5 fruit fly cellular contexts compared by ENCODE assay signal in the genomic region with DNA sequence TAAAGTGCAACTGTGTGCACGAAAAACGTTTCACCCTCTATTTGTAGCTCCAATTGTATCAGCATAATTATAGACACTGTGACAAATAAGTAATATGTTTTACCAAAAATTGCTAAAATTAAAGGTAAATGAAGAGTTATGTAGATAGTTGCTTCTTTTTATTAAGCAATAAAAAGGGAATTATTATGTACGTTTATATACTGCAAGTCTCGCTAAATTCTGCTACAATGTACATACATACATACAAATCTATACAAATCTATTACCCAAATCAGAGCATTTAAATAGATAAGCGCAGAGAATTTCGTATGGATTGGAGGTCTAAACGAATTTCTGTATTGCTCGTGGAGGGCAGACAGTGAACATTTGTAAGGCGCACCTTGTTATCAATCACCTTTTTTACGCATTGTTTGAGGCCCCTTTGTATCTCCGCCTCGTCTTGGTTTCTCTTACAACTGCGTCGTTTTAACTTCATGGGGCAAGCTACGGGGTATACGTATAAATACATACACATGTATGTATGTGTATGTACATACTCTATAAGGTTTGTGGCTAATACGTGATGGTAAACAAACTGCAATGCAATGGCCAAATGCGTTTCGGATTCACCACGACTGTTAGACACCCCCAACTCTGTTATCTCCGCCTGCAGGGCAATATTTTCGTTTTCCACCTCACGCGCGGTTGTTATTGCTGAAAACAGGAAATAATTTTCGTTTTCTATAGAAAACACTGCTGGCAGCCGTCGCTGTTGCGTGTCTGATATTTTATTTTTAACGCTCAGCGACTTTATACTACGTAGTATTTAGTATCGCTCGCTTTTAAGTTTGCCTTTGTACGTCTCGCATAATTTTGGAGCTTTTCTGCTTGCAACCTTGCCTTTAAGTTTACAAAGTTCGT.
TF ChIP-seq lines count a peak whose summit lies in the region.

No protein-coding gene starts in this region.

- TF ChIP-seq CTCF in whole organism, embryonic (GFP tag; optimal IDR thresholded peaks at IDR 0.05; lab: Kevin White, UChicago): no peak

TF ChIP-seq in whole organism, adult, 20 proteins besides CTCF, POLR2A, EP300 and RAD21 (continues in another document):
- TF ChIP-seq cnc (optimal IDR thresholded peaks at IDR 0.05; lab: Kevin White, UChicago) (no peak), CG11617 (GFP tag; optimal IDR thresholded peaks at IDR 0.05; lab: Kevin White, UChicago) (no peak), Clk (GFP tag; optimal IDR thresholded peaks at IDR 0.05; lab: Kevin White, UChicago) (no peak), CG33017 (tag; optimal IDR thresholded peaks at IDR 0.05; lab: Kevin White, UChicago) (no peak), CG5204 (GFP tag; optimal IDR thresholded peaks at IDR 0.05; lab: Kevin White, UChicago) (no peak), ovo (GFP tag; optimal IDR thresholded peaks at IDR 0.05; lab: Kevin White, UChicago) (no peak), toe (GFP tag; optimal IDR thresholded peaks at IDR 0.05; lab: Kevin White, UChicago) (peak; percentile 8), tj (GFP tag; optimal IDR thresholded peaks at IDR 0.05; lab: Kevin White, UChicago) (peak; percentile 88), Crg-1 (GFP tag; optimal IDR thresholded peaks at IDR 0.05; lab: Kevin White, UChicago) (peak; percentile 23), cic (GFP tag; optimal IDR thresholded peaks at IDR 0.05; lab: Kevin White, UChicago) (peak; percentile 81), CG14711 (tag; optimal IDR thresholded peaks at IDR 0.05; lab: Kevin White, UChicago) (no peak), pad (GFP tag; optimal IDR thresholded peaks at IDR 0.05; lab: Kevin White, UChicago) (no peak), CG12768 (GFP tag; optimal IDR thresholded peaks at IDR 0.05; lab: Kevin White, UChicago) (peak; percentile 20), CG7101 (tag; optimal IDR thresholded peaks at IDR 0.05; lab: Kevin White, UChicago) (no peak), kay (GFP tag; lab: Kevin White, UChicago; ENCODE audit: borderline replicate concordance) (peak; percentile 21), Hr96 (GFP tag; optimal IDR thresholded peaks at IDR 0.05; lab: Kevin White, UChicago) (peak; percentile 1)

TF ChIP-seq in whole organism, embryonic, 481 proteins besides CTCF, POLR2A, EP300 and RAD21 (continues in another document):
- TF ChIP-seq CG11696 (GFP tag; IDR thresholded peaks at IDR 0.05; lab: Robert Waterston, UW): 0 out of 2 replicates have a peak, but pooled peaks have one; percentile 7
- TF ChIP-seq GATAe (GFP tag; conservative IDR thresholded peaks at IDR 0.05; lab: Robert Waterston, UW): no peak
- TF ChIP-seq CG10267 (tag; optimal IDR thresholded peaks at IDR 0.05; lab: Kevin White, UChicago): peak; percentile 69
- TF ChIP-seq CG4404 (GFP tag; IDR thresholded peaks at IDR 0.05; lab: Robert Waterston, UW): no peak
- TF ChIP-seq pzg (GFP tag; optimal IDR thresholded peaks at IDR 0.05; lab: Kevin White, UChicago): no peak
- no peak for TF ChIP-seq CG8765 (GFP tag; IDR thresholded peaks at IDR 0.05; lab: Robert Waterston, UW)
- peak; percentile 60 for TF ChIP-seq salm (tag; optimal IDR thresholded peaks at IDR 0.05; lab: Kevin White, UChicago)
- TF ChIP-seq Dbx (GFP tag; IDR thresholded peaks at IDR 0.05; lab: Robert Waterston, UW): peak; percentile 23; the same call in 1 of the 3 replicates
- TF ChIP-seq CG10543 (GFP tag; optimal IDR thresholded peaks at IDR 0.05; lab: Kevin White, UChicago): peak; percentile 56
- no peak for TF ChIP-seq CG3065 (GFP tag; optimal IDR thresholded peaks at IDR 0.05; lab: Kevin White, UChicago)
- peak; percentile 80 for TF ChIP-seq CG17361 (GFP tag; IDR thresholded peaks at IDR 0.05; lab: Robert Waterston, UW)
- TF ChIP-seq nerfin-2 (GFP tag; IDR thresholded peaks at IDR 0.05; lab: Robert Waterston, UW; ENCODE audit: partially characterized antibody): no peak
- no peak for TF ChIP-seq CrebB (tag; optimal IDR thresholded peaks at IDR 0.05; lab: Kevin White, UChicago)
- TF ChIP-seq ro (GFP tag; IDR thresholded peaks at IDR 0.05; lab: Robert Waterston, UW): no peak
- TF ChIP-seq CG12299 (tag; optimal IDR thresholded peaks at IDR 0.05; lab: Kevin White, UChicago): peak; percentile 13
- TF ChIP-seq ems (GFP tag; optimal IDR thresholded peaks at IDR 0.05; lab: Kevin White, UChicago): peak; percentile 22

TF ChIP-seq in whole organism, prepupa, 60 proteins besides CTCF, POLR2A, EP300 and RAD21 (continues in another document):
- TF ChIP-seq CG10631 (GFP tag; optimal IDR thresholded peaks at IDR 0.05; lab: Kevin White, UChicago) (peak; percentile 81), fkh (GFP tag; optimal IDR thresholded peaks at IDR 0.05; lab: Kevin White, UChicago) (peak; percentile 34), topi (GFP tag; optimal IDR thresholded peaks at IDR 0.05; lab: Kevin White, UChicago) (peak; percentile 83), pdm3 (GFP tag; optimal IDR thresholded peaks at IDR 0.05; lab: Kevin White, UChicago) (peak; percentile 83), CG11294 (GFP tag; IDR thresholded peaks at IDR 0.05; lab: Robert Waterston, UW) (peak; percentile 40), net (GFP tag; optimal IDR thresholded peaks at IDR 0.05; lab: Kevin White, UChicago) (peak; percentile 80), fd85E (GFP tag; optimal IDR thresholded peaks at IDR 0.05; lab: Kevin White, UChicago) (peak; percentile 12), CG11902 (GFP tag; optimal IDR thresholded peaks at IDR 0.05; lab: Kevin White, UChicago) (no peak), salr (GFP tag; optimal IDR thresholded peaks at IDR 0.05; lab: Kevin White, UChicago) (peak; percentile 29 to 92), vri (GFP tag; optimal IDR thresholded peaks at IDR 0.05; lab: Kevin White, UChicago) (peak; percentile 5), CG3919 (GFP tag; optimal IDR thresholded peaks at IDR 0.05; lab: Kevin White, UChicago) (peak; percentile 76), CG10669 (GFP tag; optimal IDR thresholded peaks at IDR 0.05; lab: Kevin White, UChicago) (peak; percentile 78), achi (GFP tag; optimal IDR thresholded peaks at IDR 0.05; lab: Kevin White, UChicago) (peak; percentile 75), svp (GFP tag; lab: Kevin White, UChicago) (peak; percentile 92), Sox15 (GFP tag; optimal IDR thresholded peaks at IDR 0.05; lab: Kevin White, UChicago) (peak; percentile 10), spab (GFP tag; optimal IDR thresholded peaks at IDR 0.05; lab: Kevin White, UChicago) (peak; percentile 65), CG8319 (GFP tag; optimal IDR thresholded peaks at IDR 0.05; lab: Kevin White, UChicago) (peak; percentile 58)

TF ChIP-seq in whole organism, pupa, 21 proteins besides CTCF, POLR2A, EP300 and RAD21 (continues in another document):
- TF ChIP-seq CG14655 (GFP tag; optimal IDR thresholded peaks at IDR 0.05; lab: Kevin White, UChicago): peak; percentile 85
- no peak for TF ChIP-seq CG10348 (GFP tag; IDR thresholded peaks at IDR 0.05; lab: Robert Waterston, UW)
- TF ChIP-seq CG34367 (tag; optimal IDR thresholded peaks at IDR 0.05; lab: Kevin White, UChicago): peak; percentile 79
- TF ChIP-seq CG15710 (tag; optimal IDR thresholded peaks at IDR 0.05; lab: Kevin White, UChicago): peak; percentile 72
- TF ChIP-seq CG32121 (GFP tag; IDR thresholded peaks at IDR 0.05; lab: Robert Waterston, UW): peak; percentile 66
- peak; percentile 86 for TF ChIP-seq CG9948 (tag; optimal IDR thresholded peaks at IDR 0.05; lab: Kevin White, UChicago)
- peak; percentile 13 for TF ChIP-seq gl (tag; optimal IDR thresholded peaks at IDR 0.05; lab: Kevin White, UChicago)
- peak; percentile 44 for TF ChIP-seq Pif1B (GFP tag; optimal IDR thresholded peaks at IDR 0.05; lab: Kevin White, UChicago)
- no peak for TF ChIP-seq CG13204 (GFP tag; optimal IDR thresholded peaks at IDR 0.05; lab: Kevin White, UChicago)
- peak; percentile 67 for TF ChIP-seq D1 (tag; optimal IDR thresholded peaks at IDR 0.05; lab: Kevin White, UChicago)
- TF ChIP-seq CG8301 (tag; optimal IDR thresholded peaks at IDR 0.05; lab: Kevin White, UChicago): peak; percentile 85
- TF ChIP-seq CG8159 (tag; optimal IDR thresholded peaks at IDR 0.05; lab: Kevin White, UChicago): peak; percentile 80
- 0 out of 2 replicates have a peak, but pooled peaks have one; percentile 5 for TF ChIP-seq rn (GFP tag; IDR thresholded peaks at IDR 0.05; lab: Robert Waterston, UW)
- no peak; the same call in 2 of the 3 replicates for TF ChIP-seq fd96Ca (GFP tag; IDR thresholded peaks at IDR 0.05; lab: Robert Waterston, UW)
- TF ChIP-seq CG12605 (GFP tag; IDR thresholded peaks at IDR 0.05; lab: Robert Waterston, UW): peak; percentile 36; the same call in 1 of the 2 replicates
- TF ChIP-seq Snoo (tag; optimal IDR thresholded peaks at IDR 0.05; lab: Kevin White, UChicago): peak; percentile 50
- TF ChIP-seq CG17806 (tag; optimal IDR thresholded peaks at IDR 0.05; lab: Kevin White, UChicago): peak; percentile 81

TF ChIP-seq in whole organism, wandering third instar larva, 38 proteins besides CTCF, POLR2A, EP300 and RAD21 (continues in another document):
- TF ChIP-seq Dfd (GFP tag; optimal IDR thresholded peaks at IDR 0.05; lab: Kevin White, UChicago) (no peak), psq (GFP tag; optimal IDR thresholded peaks at IDR 0.05; lab: Kevin White, UChicago) (peak; percentile 87), Rel (GFP tag; optimal IDR thresholded peaks at IDR 0.05; lab: Kevin White, UChicago) (no peak), Rel (tag; optimal IDR thresholded peaks at IDR 0.05; lab: Kevin White, UChicago) (no peak), CG9705 (GFP tag; optimal IDR thresholded peaks at IDR 0.05; lab: Kevin White, UChicago) (no peak), Sp1 (GFP tag; optimal IDR thresholded peaks at IDR 0.05; lab: Kevin White, UChicago) (peak; percentile 32), sage (GFP tag; optimal IDR thresholded peaks at IDR 0.05; lab: Kevin White, UChicago) (no peak), Vsx2 (GFP tag; optimal IDR thresholded peaks at IDR 0.05; lab: Kevin White, UChicago; ENCODE audit: partially characterized antibody) (no peak), usp (GFP tag; optimal IDR thresholded peaks at IDR 0.05; lab: Kevin White, UChicago) (no peak), h (GFP tag; optimal IDR thresholded peaks at IDR 0.05; lab: Kevin White, UChicago) (peak; percentile 73), OdsH (GFP tag; optimal IDR thresholded peaks at IDR 0.05; lab: Kevin White, UChicago) (peak; percentile 75), tai (GFP tag; optimal IDR thresholded peaks at IDR 0.05; lab: Kevin White, UChicago) (peak; percentile 12), Jra (GFP tag; optimal IDR thresholded peaks at IDR 0.05; lab: Kevin White, UChicago) (peak; percentile 57), Hnf4 (GFP tag; optimal IDR thresholded peaks at IDR 0.05; lab: Kevin White, UChicago) (peak; percentile 26), Hr83 (GFP tag; optimal IDR thresholded peaks at IDR 0.05; lab: Kevin White, UChicago; ENCODE audit: poor library complexity, severe bottlenecking) (peak; percentile 13), CG32264 (GFP tag; optimal IDR thresholded peaks at IDR 0.05; lab: Kevin White, UChicago) (no peak), woc (GFP tag; optimal IDR thresholded peaks at IDR 0.05; lab: Kevin White, UChicago) (peak; percentile 63), rgr (GFP tag; optimal IDR thresholded peaks at IDR 0.05; lab: Kevin White, UChicago) (peak; percentile 51), Dif (GFP tag; optimal IDR thresholded peaks at IDR 0.05; lab: Kevin White, UChicago; ENCODE audit: partially characterized antibody) (no peak), br (GFP tag; optimal IDR thresholded peaks at IDR 0.05; lab: Kevin White, UChicago) (peak; percentile 20)
